Worm (Caenorhabditis elegans) whole organism, L1 larva: ENCODE measurements around the gene Y41D4B.15.

ENCODE experiments used
- Y116A8C.19 ChIP-seq: sonication (generic microtip); optimal IDR thresholded peaks from 2 replicates; lab custom pipeline; 2016; ENCODE audit warnings: missing compliant biosample characterization, missing genetic modification characterization, borderline replicate concordance
- aha-1 ChIP-seq: fragments of 150-350 bp; optimal IDR thresholded peaks from 2 replicates; lab custom pipeline; 2014; ENCODE audit warnings: missing biosample characterization, missing genetic modification characterization
- alr-1 ChIP-seq: fragments of 200-800 bp; sonication (Bioruptor generic); optimal IDR thresholded peaks from 2 replicates; lab custom pipeline; 2018; ENCODE audit warnings: borderline replicate concordance, mild to moderate bottlenecking, missing genetic modification characterization, missing compliant biosample characterization
- aly-2 ChIP-seq: fragments of 150-350 bp; optimal IDR thresholded peaks from 2 replicates; lab custom pipeline; 2014; ENCODE audit warnings: missing biosample characterization, missing genetic modification characterization
- ama-1 ChIP-seq: fragments of 150-350 bp; optimal IDR thresholded peaks from 2 replicates; lab custom pipeline; 2014
- blmp-1 ChIP-seq: fragments of 150-350 bp; optimal IDR thresholded peaks from 2 replicates; lab custom pipeline; 2014; ENCODE audit warnings: missing biosample characterization, missing genetic modification characterization
- ceh-63 ChIP-seq: fragments of 200-800 bp; sonication (Bioruptor generic); optimal IDR thresholded peaks from 2 replicates; lab custom pipeline; 2018; ENCODE audit warnings: mild to moderate bottlenecking, missing genetic modification characterization, missing compliant biosample characterization
- ceh-88 ChIP-seq: fragments of 200-800 bp; sonication (Bioruptor generic); IDR thresholded peaks from 2 replicates; pipeline ENCODE4 v1.3.6; 2022; ENCODE audit warnings: missing genetic modification characterization, missing compliant biosample characterization
- ceh-90 ChIP-seq: sonication (generic microtip); optimal IDR thresholded peaks from 2 replicates; lab custom pipeline; 2016; ENCODE audit warnings: missing genetic modification characterization, missing compliant biosample characterization
- dsc-1 ChIP-seq: sonication (generic microtip); optimal IDR thresholded peaks from 2 replicates; lab custom pipeline; 2016; ENCODE audit warnings: mild to moderate bottlenecking, missing genetic modification characterization, missing compliant biosample characterization
- efl-1 ChIP-seq, 4 experiments: fragments of 150-350 bp; optimal IDR thresholded peaks in 3 of 4; peaks in 1 of 4; 1 replicate in 1 of 4; 2 replicates in 3 of 4; lab custom pipeline; 2014; ENCODE audit warnings: missing biosample characterization in 2 of 4, missing genetic modification characterization in 2 of 4, missing genetic modification reagents in 2 of 4
- efl-3 ChIP-seq: fragments of 200-800 bp; sonication (Bioruptor generic); optimal IDR thresholded peaks from 2 replicates; lab custom pipeline; 2018; ENCODE audit warnings: mild to moderate bottlenecking, missing genetic modification characterization, missing compliant biosample characterization
- egl-27 ChIP-seq, 2 experiments: fragments of 150-350 bp in 1 of 2; sonication (generic microtip); optimal IDR thresholded peaks; 3 replicates each; lab custom pipeline; 2017 to 2018; ENCODE audit warnings: missing biosample characterization in 2 of 2, missing genetic modification characterization in 2 of 2, missing genetic modification reagents in 2 of 2
- elt-2 ChIP-seq: sonication (generic microtip); optimal IDR thresholded peaks from 2 replicates; lab custom pipeline; 2016; ENCODE audit warnings: missing genetic modification characterization, mild to moderate bottlenecking, inconsistent platforms, missing compliant biosample characterization, missing genetic modification reagents
- elt-3 ChIP-seq, 6 experiments: fragments of 150-350 bp in 1 of 6; sonication (generic microtip); optimal IDR thresholded peaks; 2 replicates each; lab custom pipeline; 2017 to 2018; ENCODE audit warnings: missing biosample characterization in 6 of 6, missing genetic modification characterization in 6 of 6, inconsistent platforms in 1 of 6
- fkh-10 ChIP-seq: sonication (generic microtip); optimal IDR thresholded peaks from 2 replicates; lab custom pipeline; 2017; ENCODE audit warnings: missing biosample characterization, missing genetic modification reagents, missing genetic modification characterization
- fkh-4 ChIP-seq: sonication (generic microtip); optimal IDR thresholded peaks from 2 replicates; lab custom pipeline; 2016; ENCODE audit warnings: missing compliant biosample characterization, missing genetic modification characterization, borderline replicate concordance
- fkh-8 ChIP-seq: sonication (generic microtip); optimal IDR thresholded peaks from 2 replicates; lab custom pipeline; 2016; ENCODE audit warnings: mild to moderate bottlenecking, missing genetic modification characterization, missing compliant biosample characterization
- grh-1 ChIP-seq: fragments of 200-800 bp; sonication (Bioruptor generic); IDR thresholded peaks from 2 replicates; pipeline ENCODE4 v1.3.6; 2022; ENCODE audit warnings: missing genetic modification reagents, missing genetic modification characterization, missing compliant biosample characterization
- hlh-17 ChIP-seq: fragments of 200-800 bp; sonication (Bioruptor generic); optimal IDR thresholded peaks from 2 replicates; lab custom pipeline; 2018; ENCODE audit warnings: missing genetic modification characterization, mild to moderate bottlenecking, missing compliant biosample characterization, moderate library complexity, borderline replicate concordance
- irx-1 ChIP-seq: sonication (generic microtip); optimal IDR thresholded peaks from 2 replicates; lab custom pipeline; 2016; ENCODE audit warnings: missing genetic modification characterization, missing compliant biosample characterization
- lin-13 ChIP-seq: fragments of 150-350 bp; optimal IDR thresholded peaks from 2 replicates; lab custom pipeline; 2014; ENCODE audit warnings: missing biosample characterization, missing genetic modification reagents, missing genetic modification characterization
- lsy-2 ChIP-seq, 2 experiments: fragments of 150-350 bp; optimal IDR thresholded peaks; 2 replicates each; lab custom pipeline; 2014; ENCODE audit warnings: missing biosample characterization in 2 of 2, missing genetic modification characterization in 2 of 2
- mdl-1 ChIP-seq, 2 experiments: fragments of 150-350 bp; optimal IDR thresholded peaks; 2 replicates each; lab custom pipeline; 2014 to 2017; ENCODE audit warnings: missing biosample characterization in 2 of 2, missing genetic modification characterization in 2 of 2, inconsistent platforms in 1 of 2
- mef-2 ChIP-seq: fragments of 150-350 bp; optimal IDR thresholded peaks from 2 replicates; lab custom pipeline; 2014; ENCODE audit warnings: missing biosample characterization, missing genetic modification characterization
- mep-1 ChIP-seq: fragments of 150-350 bp; optimal IDR thresholded peaks from 2 replicates; lab custom pipeline; 2014; ENCODE audit warnings: missing biosample characterization, missing genetic modification characterization
- nhr-12 ChIP-seq: sonication (generic microtip); optimal IDR thresholded peaks from 2 replicates; lab custom pipeline; 2017; ENCODE audit warnings: missing biosample characterization, missing genetic modification characterization
- nhr-19 ChIP-seq: fragments of 200-800 bp; sonication (Bioruptor generic); conservative IDR thresholded peaks from 2 replicates; pipeline ENCODE4 v1.3.6; 2022; ENCODE audit warnings: missing genetic modification characterization, missing compliant biosample characterization
- nhr-28 ChIP-seq: fragments of 150-350 bp; optimal IDR thresholded peaks from 2 replicates; lab custom pipeline; 2014; ENCODE audit warnings: missing biosample characterization, missing genetic modification characterization
- nhr-76 ChIP-seq: sonication (generic microtip); optimal IDR thresholded peaks from 2 replicates; lab custom pipeline; 2017; ENCODE audit warnings: missing biosample characterization, missing genetic modification characterization
- nhr-84 ChIP-seq: sonication (generic microtip); optimal IDR thresholded peaks from 2 replicates; lab custom pipeline; 2017; ENCODE audit warnings: missing biosample characterization, missing genetic modification characterization
- nhr-85 ChIP-seq: sonication (generic microtip); peaks from one replicate; lab custom pipeline; 2016; ENCODE audit warnings: missing genetic modification characterization, inconsistent platforms, missing compliant biosample characterization
- pag-3 ChIP-seq: sonication (generic microtip); optimal IDR thresholded peaks from 2 replicates; lab custom pipeline; 2017; ENCODE audit warnings: missing genetic modification characterization, mild to moderate bottlenecking, missing compliant biosample characterization, antibody characterized with exemption, borderline replicate concordance; ENCODE audit not compliant: insufficient read depth
- pax-3 ChIP-seq: fragments of 200-800 bp; sonication (Bioruptor generic); optimal IDR thresholded peaks from 2 replicates; lab custom pipeline; 2018; ENCODE audit warnings: mild to moderate bottlenecking, missing genetic modification characterization, moderate library complexity, missing compliant biosample characterization
- pqm-1 ChIP-seq: sonication (generic microtip); optimal IDR thresholded peaks from 3 replicates; lab custom pipeline; 2017; ENCODE audit warnings: missing biosample characterization, missing genetic modification characterization
- rnt-1 ChIP-seq: sonication (generic microtip); optimal IDR thresholded peaks from 2 replicates; lab custom pipeline; 2016; ENCODE audit warnings: mild to moderate bottlenecking, missing genetic modification characterization, moderate library complexity, missing compliant biosample characterization
- snpc-4 ChIP-seq: fragments of 150-350 bp; optimal IDR thresholded peaks from 2 replicates; lab custom pipeline; 2014; ENCODE audit warnings: missing biosample characterization, missing genetic modification characterization
- snu-23 ChIP-seq: sonication (generic microtip); optimal IDR thresholded peaks from 2 replicates; lab custom pipeline; 2016; ENCODE audit warnings: missing genetic modification characterization, missing compliant biosample characterization
- sup-37 ChIP-seq: fragments of 200-800 bp; sonication (Bioruptor generic); optimal IDR thresholded peaks from 2 replicates; lab custom pipeline; 2018; ENCODE audit warnings: mild to moderate bottlenecking, missing genetic modification characterization, missing compliant biosample characterization
- swsn-7 ChIP-seq: sonication (generic microtip); optimal IDR thresholded peaks from 2 replicates; lab custom pipeline; 2016; ENCODE audit warnings: missing genetic modification characterization, missing compliant biosample characterization
- tbx-2 ChIP-seq: sonication (generic microtip); optimal IDR thresholded peaks from 2 replicates; lab custom pipeline; 2016; ENCODE audit warnings: missing genetic modification characterization, missing compliant biosample characterization
- tlp-1 ChIP-seq: fragments of 150-350 bp; optimal IDR thresholded peaks from 2 replicates; lab custom pipeline; 2014; ENCODE audit warnings: missing biosample characterization, missing genetic modification characterization
- unc-62 ChIP-seq: fragments of 150-350 bp; optimal IDR thresholded peaks from 2 replicates; lab custom pipeline; 2014; ENCODE audit warnings: missing biosample characterization, missing genetic modification reagents, missing genetic modification characterization
- xbp-1 ChIP-seq: sonication (generic microtip); optimal IDR thresholded peaks from 2 replicates; lab custom pipeline; 2016; ENCODE audit warnings: missing genetic modification characterization, missing compliant biosample characterization
- zip-4 ChIP-seq: fragments of 200-800 bp; sonication (Bioruptor generic); optimal IDR thresholded peaks from 2 replicates; lab custom pipeline; 2018; ENCODE audit warnings: mild to moderate bottlenecking, missing genetic modification characterization, moderate library complexity, missing compliant biosample characterization
- ztf-11 ChIP-seq, 2 experiments: sonication (generic microtip); optimal IDR thresholded peaks; 2 replicates each; lab custom pipeline; 2016 to 2017; ENCODE audit warnings: missing genetic modification characterization in 2 of 2, missing biosample characterization in 1 of 2, missing compliant biosample characterization in 1 of 2
- ztf-4 ChIP-seq: fragments of 150-350 bp; optimal IDR thresholded peaks from 2 replicates; lab custom pipeline; 2014; ENCODE audit warnings: missing biosample characterization, missing genetic modification characterization

Y41D4B.15 gene

DNA sequence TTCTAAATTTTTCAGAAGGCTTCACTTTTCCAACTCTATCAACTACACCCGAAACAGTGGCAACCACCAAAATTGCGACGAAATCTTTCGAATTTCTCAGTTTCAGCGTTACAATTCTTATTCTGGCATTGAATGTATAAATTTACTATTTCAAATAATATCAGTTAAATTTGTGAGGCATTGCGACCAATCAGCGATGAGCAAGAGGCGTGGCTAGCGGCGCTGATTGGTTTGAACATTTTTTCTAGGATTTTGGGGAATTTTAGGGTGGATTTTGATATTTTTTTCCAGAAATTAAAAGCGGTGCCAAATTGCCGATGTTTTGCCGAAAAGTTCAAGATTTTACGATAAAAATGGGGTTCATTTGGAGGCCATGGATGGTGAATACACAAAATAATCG is 3.7 kb downstream of the Y41D4B.15 start:
- no peak for TF ChIP-seq tbx-2
- TF ChIP-seq snpc-4 (tag; lab: Kevin White, UChicago): no peak
- no peak for TF ChIP-seq zip-4 (GFP tag; lab: Kevin White, UChicago)
- no peak for TF ChIP-seq hlh-17 (GFP tag; lab: Kevin White, UChicago)
- no peak for TF ChIP-seq mep-1 (tag; lab: Kevin White, UChicago)
- no peak for TF ChIP-seq nhr-28 (tag; lab: Kevin White, UChicago)
- no peak for TF ChIP-seq alr-1 (tag; lab: Kevin White, UChicago)
- TF ChIP-seq pqm-1 (tag; lab: Kevin White, UChicago): no peak
- TF ChIP-seq aly-2 (tag; lab: Kevin White, UChicago): no peak
- no peak for TF ChIP-seq tlp-1 (tag; lab: Kevin White, UChicago)
- TF ChIP-seq ztf-4 (tag; lab: Kevin White, UChicago): no peak
- no peak for TF ChIP-seq rnt-1
- TF ChIP-seq xbp-1 (tag; lab: Kevin White, UChicago): no peak
- TF ChIP-seq efl-1 (optimal IDR thresholded peaks at IDR 0.05; lab: Kevin White, UChicago): no peak
- no peak for TF ChIP-seq efl-1 (GFP tag; optimal IDR thresholded peaks at IDR 0.05 in 1 of 2; lab: Kevin White, UChicago)
- no peak for TF ChIP-seq ceh-88
- TF ChIP-seq ztf-11 (tag; optimal IDR thresholded peaks at IDR 0.05; lab: Kevin White, UChicago): no peak
- no peak for TF ChIP-seq mef-2 (tag; lab: Kevin White, UChicago)
- TF ChIP-seq snu-23 (GFP tag; lab: Kevin White, UChicago): no peak

DNA sequence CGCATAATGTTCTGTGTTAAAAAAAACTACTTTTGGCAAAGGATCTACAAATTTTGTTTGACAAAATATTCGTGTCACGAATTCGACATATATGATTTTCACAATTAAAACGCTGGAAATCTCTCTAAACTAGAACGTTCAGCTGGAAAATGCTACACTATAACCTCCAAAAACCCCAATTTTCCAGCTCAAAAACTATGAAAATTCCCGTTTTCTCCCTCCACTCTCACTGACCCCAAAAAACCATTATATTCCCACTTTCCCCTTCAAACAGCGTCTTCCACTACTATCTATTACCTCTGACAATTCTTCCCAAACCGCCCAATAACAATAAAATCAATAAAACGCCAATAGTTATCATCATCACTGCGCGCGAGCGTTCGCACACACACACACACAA is 12.8 kb downstream of the Y41D4B.15 start, which contains the start of gene Y41D4B.14:
Gene Y41D4B.14, plus strand, starts transcription at position 301 of the 400 bp plus-strand sequence.
- TF ChIP-seq pqm-1 (tag; lab: Kevin White, UChicago) (no peak), ceh-88 (no peak), irx-1 (tag; lab: Kevin White, UChicago) (no peak), pax-3 (tag; lab: Kevin White, UChicago) (no peak), blmp-1 (tag; lab: Kevin White, UChicago) (peak; percentile 60), grh-1 (GFP tag; lab: Robert Waterston, UW) (no peak), nhr-19 (GFP tag; lab: Robert Waterston, UW) (no peak)

DNA sequence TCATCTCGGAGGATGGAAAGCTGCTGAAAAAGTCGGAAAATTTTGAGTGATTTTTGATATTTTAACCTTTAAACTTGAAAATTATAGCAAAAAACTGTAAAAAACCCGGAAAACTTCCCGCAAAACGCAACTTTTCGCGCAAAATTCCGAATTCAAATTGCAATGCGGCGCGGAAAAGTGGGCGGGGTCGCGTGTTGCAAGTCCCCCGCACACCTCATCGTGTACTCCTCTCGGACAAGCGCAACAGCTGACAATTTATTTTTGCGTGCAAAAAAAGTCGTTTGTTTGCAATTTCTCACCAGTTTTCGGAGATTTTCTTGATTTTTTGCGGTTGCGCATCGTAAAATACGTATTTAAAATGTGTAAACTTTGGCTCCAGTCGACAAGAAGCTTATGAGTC is 31.9 kb downstream of the Y41D4B.15 start, which contains the start of gene npp-8:
Gene npp-8, minus strand, starts transcription at position 23 of the 400 bp plus-strand sequence.
- TF ChIP-seq fkh-10 (GFP tag; lab: Kevin White, UChicago) (peak; percentile 50), efl-3 (GFP tag; lab: Kevin White, UChicago) (peak; percentile 73), nhr-76 (tag; lab: Kevin White, UChicago) (peak; percentile 10), efl-1 (optimal IDR thresholded peaks at IDR 0.05; lab: Kevin White, UChicago) (peak; percentile 85 to 89), efl-1 (GFP tag; optimal IDR thresholded peaks at IDR 0.05 in 1 of 2; lab: Kevin White, UChicago) (peak; percentile 86 to 98), sup-37 (GFP tag; lab: Kevin White, UChicago) (peak; percentile 54), ceh-90 (tag; lab: Kevin White, UChicago) (peak; percentile 72), unc-62 (GFP tag; lab: Kevin White, UChicago) (no peak), egl-27 (tag; optimal IDR thresholded peaks at IDR 0.05; lab: Kevin White, UChicago) (no peak), aly-2 (tag; lab: Kevin White, UChicago) (no peak), nhr-85 (tag; lab: Kevin White, UChicago) (peak; percentile 91), zip-4 (GFP tag; lab: Kevin White, UChicago) (no peak), lsy-2 (tag; optimal IDR thresholded peaks at IDR 0.05; lab: Kevin White, UChicago) (peak; percentile 86 to 88), swsn-7 (tag; lab: Kevin White, UChicago) (peak; percentile 91), grh-1 (GFP tag; lab: Robert Waterston, UW) (peak; percentile 81), nhr-12 (tag; lab: Kevin White, UChicago) (no peak), lin-13 (GFP tag; lab: Kevin White, UChicago) (peak; percentile 82), fkh-8 (tag; lab: Kevin White, UChicago) (peak; percentile 87), ceh-63 (no peak), aha-1 (tag; lab: Kevin White, UChicago) (no peak), xbp-1 (tag; lab: Kevin White, UChicago) (peak; percentile 91), fkh-4 (peak; percentile 60), pag-3 (tag; lab: Kevin White, UChicago) (no peak), Y116A8C.19 (tag; lab: Kevin White, UChicago) (no peak), dsc-1 (peak; percentile 92), mdl-1 (tag; optimal IDR thresholded peaks at IDR 0.05; lab: Kevin White, UChicago) (peak in 1 of 2 experiments; percentile 64), blmp-1 (tag; lab: Kevin White, UChicago) (peak; percentile 52), nhr-84 (tag; lab: Kevin White, UChicago) (no peak), elt-2 (tag; lab: Kevin White, UChicago) (peak; percentile 65), ama-1 (lab: Kevin White, UChicago) (peak; percentile 23), snu-23 (GFP tag; lab: Kevin White, UChicago) (peak; percentile 94), rnt-1 (peak; percentile 97), elt-3 (tag; optimal IDR thresholded peaks at IDR 0.05; lab: Kevin White, UChicago) (peak in 2 of 6 experiments; percentile 26 to 73), snpc-4 (tag; lab: Kevin White, UChicago) (peak; percentile 65)
